Worm (Caenorhabditis elegans) whole organism, L2 larva: ENCODE results near the gene F55C12.2.

ENCODE experiments used
- C34F6.9 ChIP-seq: fragments of 150-350 bp; optimal IDR thresholded peaks from 2 replicates; lab custom pipeline; 2014; ENCODE audit warnings: missing biosample characterization, missing genetic modification characterization
- F13H6.1 ChIP-seq: sonication (generic microtip); optimal IDR thresholded peaks from 2 replicates; lab custom pipeline; 2016; ENCODE audit warnings: missing genetic modification characterization, missing compliant biosample characterization
- R02D3.7 ChIP-seq: fragments of 150-350 bp; optimal IDR thresholded peaks from 2 replicates; lab custom pipeline; 2014; ENCODE audit warnings: missing biosample characterization, missing genetic modification characterization
- alr-1 ChIP-seq: fragments of 150-350 bp; optimal IDR thresholded peaks from 2 replicates; lab custom pipeline; 2014; ENCODE audit warnings: missing biosample characterization, missing genetic modification characterization
- ama-1 ChIP-seq: fragments of 150-350 bp; optimal IDR thresholded peaks from 2 replicates; lab custom pipeline; 2018; ENCODE audit warnings: inconsistent platforms
- ceh-82 ChIP-seq: fragments of 150-350 bp; optimal IDR thresholded peaks from 2 replicates; lab custom pipeline; 2014; ENCODE audit warnings: missing biosample characterization, missing genetic modification characterization
- egl-27 ChIP-seq: sonication (generic microtip); optimal IDR thresholded peaks from 3 replicates; lab custom pipeline; 2017; ENCODE audit warnings: missing biosample characterization, missing genetic modification reagents, missing genetic modification characterization
- elt-3 ChIP-seq: sonication (generic microtip); optimal IDR thresholded peaks from 2 replicates; lab custom pipeline; 2017; ENCODE audit warnings: missing biosample characterization, missing genetic modification characterization
- fos-1 ChIP-seq: fragments of 150-350 bp; optimal IDR thresholded peaks from 2 replicates; lab custom pipeline; 2014; ENCODE audit warnings: missing biosample characterization, missing genetic modification characterization
- gmeb-1 ChIP-seq: fragments of 150-350 bp; optimal IDR thresholded peaks from 2 replicates; lab custom pipeline; 2014; ENCODE audit warnings: missing biosample characterization, missing genetic modification characterization
- lin-13 ChIP-seq: fragments of 150-350 bp; optimal IDR thresholded peaks from 2 replicates; lab custom pipeline; 2014; ENCODE audit warnings: missing biosample characterization, missing genetic modification reagents, missing genetic modification characterization
- lsy-2 ChIP-seq, 2 experiments: fragments of 150-350 bp in 1 of 2; sonication (generic microtip) in 1 of 2; optimal IDR thresholded peaks; 2 replicates each; lab custom pipeline; 2014 to 2017; ENCODE audit warnings: missing biosample characterization in 2 of 2, missing genetic modification characterization in 2 of 2
- mab-5 ChIP-seq: fragments of 150-350 bp; optimal IDR thresholded peaks from 2 replicates; lab custom pipeline; 2014; ENCODE audit warnings: missing biosample characterization, missing genetic modification characterization
- mbf-1 ChIP-seq: sonication (generic microtip); optimal IDR thresholded peaks from 2 replicates; lab custom pipeline; 2017; ENCODE audit warnings: missing biosample characterization, missing genetic modification characterization
- nhr-10 ChIP-seq: sonication (generic microtip); optimal IDR thresholded peaks from 2 replicates; lab custom pipeline; 2017; ENCODE audit warnings: missing biosample characterization, missing genetic modification characterization
- nhr-11 ChIP-seq: fragments of 150-350 bp; optimal IDR thresholded peaks from 2 replicates; lab custom pipeline; 2014; ENCODE audit warnings: missing biosample characterization, missing genetic modification characterization
- nhr-129 ChIP-seq: fragments of 150-350 bp; optimal IDR thresholded peaks from 2 replicates; lab custom pipeline; 2014; ENCODE audit warnings: missing biosample characterization, missing genetic modification characterization
- nhr-21 ChIP-seq: fragments of 150-350 bp; optimal IDR thresholded peaks from 2 replicates; lab custom pipeline; 2014; ENCODE audit warnings: missing biosample characterization, missing genetic modification characterization
- nhr-23 ChIP-seq: fragments of 150-350 bp; optimal IDR thresholded peaks from 2 replicates; lab custom pipeline; 2014; ENCODE audit warnings: missing biosample characterization, missing genetic modification reagents, missing genetic modification characterization
- nhr-25 ChIP-seq: fragments of 150-350 bp; sonication (generic microtip); optimal IDR thresholded peaks from 3 replicates; lab custom pipeline; 2014; ENCODE audit warnings: missing biosample characterization, missing genetic modification characterization
- nhr-6 ChIP-seq: fragments of 150-350 bp; optimal IDR thresholded peaks from 2 replicates; lab custom pipeline; 2014; ENCODE audit warnings: missing biosample characterization, missing genetic modification characterization
- nhr-77 ChIP-seq: fragments of 150-350 bp; optimal IDR thresholded peaks from 2 replicates; lab custom pipeline; 2014; ENCODE audit warnings: missing biosample characterization, missing genetic modification characterization
- peb-1 ChIP-seq: fragments of 150-350 bp; optimal IDR thresholded peaks from 2 replicates; lab custom pipeline; 2014; ENCODE audit warnings: missing biosample characterization, missing genetic modification characterization
- sem-4 ChIP-seq: fragments of 150-350 bp; optimal IDR thresholded peaks from 2 replicates; lab custom pipeline; 2014; ENCODE audit warnings: missing biosample characterization, missing genetic modification reagents, missing genetic modification characterization
- skn-1 ChIP-seq: sonication (generic microtip); optimal IDR thresholded peaks from 2 replicates; lab custom pipeline; 2017; ENCODE audit warnings: missing biosample characterization, missing genetic modification characterization
- sma-3 ChIP-seq: sonication (generic microtip); optimal IDR thresholded peaks from 2 replicates; lab custom pipeline; 2016; ENCODE audit warnings: missing genetic modification reagents, missing genetic modification characterization, missing compliant biosample characterization
- sma-9 ChIP-seq, 2 experiments: fragments of 150-350 bp in 1 of 2; sonication (generic microtip) in 1 of 2; optimal IDR thresholded peaks; 2 replicates each; lab custom pipeline; 2014 to 2016; ENCODE audit warnings: missing genetic modification characterization in 2 of 2, mild to moderate bottlenecking in 1 of 2, missing biosample characterization in 1 of 2, missing compliant biosample characterization in 1 of 2, missing genetic modification reagents in 1 of 2, moderate library complexity in 1 of 2
- snpc-4 ChIP-seq: fragments of 150-350 bp; optimal IDR thresholded peaks from 2 replicates; lab custom pipeline; 2014; ENCODE audit warnings: missing biosample characterization, missing genetic modification characterization
- unc-39 ChIP-seq: fragments of 150-350 bp; optimal IDR thresholded peaks from 2 replicates; lab custom pipeline; 2014; ENCODE audit warnings: missing biosample characterization, missing genetic modification characterization
- unc-55 ChIP-seq: fragments of 150-350 bp; sonication (generic microtip); optimal IDR thresholded peaks from 3 replicates; lab custom pipeline; 2014; ENCODE audit warnings: missing biosample characterization, missing genetic modification reagents, missing genetic modification characterization
- unc-62 ChIP-seq: fragments of 150-350 bp; optimal IDR thresholded peaks from 2 replicates; lab custom pipeline; 2014; ENCODE audit warnings: missing biosample characterization, missing genetic modification reagents, missing genetic modification characterization
- zag-1 ChIP-seq: fragments of 150-350 bp; optimal IDR thresholded peaks from 2 replicates; lab custom pipeline; 2014; ENCODE audit warnings: missing biosample characterization, missing genetic modification characterization
- ztf-1 ChIP-seq: fragments of 200-800 bp; sonication (Bioruptor generic); conservative IDR thresholded peaks from 2 replicates; pipeline ENCODE4 v1.3.6; 2022; ENCODE audit warnings: missing genetic modification characterization, missing compliant biosample characterization
- ztf-4 ChIP-seq: fragments of 150-350 bp; optimal IDR thresholded peaks from 2 replicates; lab custom pipeline; 2014; ENCODE audit warnings: missing biosample characterization, missing genetic modification characterization

The F55C12.2 gene

ce11 chrII:5854122-5854521, 22.5 kb upstream of the F55C12.2 start, which contains the start of gene H41C03.1:
Gene H41C03.1 (plus strand): TSS chrII:5854422.
- TF ChIP-seq skn-1: no peak
- TF ChIP-seq elt-3 (tag; lab: Kevin White, UChicago): no peak
- TF ChIP-seq zag-1: no peak
- TF ChIP-seq C34F6.9 (tag; lab: Kevin White, UChicago): no peak
- TF ChIP-seq sma-3 (GFP tag; lab: Kevin White, UChicago): no peak
- no peak for TF ChIP-seq ama-1 (lab: Kevin White, UChicago)
- no peak for TF ChIP-seq nhr-10 (tag; lab: Kevin White, UChicago)
- TF ChIP-seq gmeb-1 (tag; lab: Kevin White, UChicago): no peak
- no peak for TF ChIP-seq lin-13 (GFP tag; lab: Kevin White, UChicago)
- no peak for TF ChIP-seq alr-1

ce11 chrII:5858322-5858721, 18.3 kb upstream of the F55C12.2 start, which contains the start of gene F55C12.4:
Gene F55C12.4 (minus strand): TSS chrII:5858422.
- TF ChIP-seq skn-1 (no peak), egl-27 (tag; lab: Kevin White, UChicago) (no peak), sma-3 (GFP tag; lab: Kevin White, UChicago) (no peak), C34F6.9 (tag; lab: Kevin White, UChicago) (no peak), peb-1 (tag; lab: Kevin White, UChicago) (no peak)
- TF ChIP-seq, all 48 proteins: peak for 0

- TF ChIP-seq nhr-6 (tag; lab: Kevin White, UChicago): no peak
- no peak for TF ChIP-seq ztf-4 (tag; lab: Kevin White, UChicago)
- TF ChIP-seq R02D3.7: no peak
- no peak for TF ChIP-seq alr-1
- TF ChIP-seq egl-27 (tag; lab: Kevin White, UChicago): no peak
- no peak for TF ChIP-seq snpc-4 (tag; lab: Kevin White, UChicago)
- no peak for TF ChIP-seq unc-39 (tag; lab: Kevin White, UChicago)
- TF ChIP-seq, all 48 proteins: peak for 0
Measured at ce11 chrII:5860621-5861020, 16.0 kb upstream of the F55C12.2 start.

ce11 chrII:5863893-5864292, 12.7 kb upstream of the F55C12.2 start, which contains the start of gene tag-234:
Gene tag-234 (plus strand): TSS chrII:5864193.
- TF ChIP-seq ceh-82 (tag; lab: Kevin White, UChicago): no peak
- TF ChIP-seq fos-1 (tag; lab: Kevin White, UChicago): peak; percentile 50

ce11 chrII:5865405-5866308, 11.0 kb upstream of the F55C12.2 start, which contains the start of gene F55C12.19:
Gene F55C12.19 (plus strand): TSS chrII:5866139.
- peak; percentile 89 for TF ChIP-seq fos-1 (tag; lab: Kevin White, UChicago)
- TF ChIP-seq ama-1 (lab: Kevin White, UChicago): no peak

- TF ChIP-seq unc-39 (tag; lab: Kevin White, UChicago): no peak
- no peak for TF ChIP-seq ztf-1
Measured at ce11 chrII:5866920-5867319, 9.7 kb upstream of the F55C12.2 start.

ce11 chrII:5871508-5871907, 5.1 kb upstream of the F55C12.2 start:
- TF ChIP-seq unc-39 (tag; lab: Kevin White, UChicago) (no peak), nhr-11 (tag; lab: Kevin White, UChicago) (no peak), nhr-10 (tag; lab: Kevin White, UChicago) (no peak), nhr-25 (no peak), mbf-1 (tag; lab: Kevin White, UChicago) (no peak), ceh-82 (tag; lab: Kevin White, UChicago) (no peak), lsy-2 (tag; optimal IDR thresholded peaks at IDR 0.05; lab: Kevin White, UChicago) (no peak), nhr-23 (tag; lab: Kevin White, UChicago) (no peak), nhr-129 (peak; percentile 23), nhr-77 (tag; lab: Kevin White, UChicago) (no peak), nhr-21 (no peak), sem-4 (tag; lab: Kevin White, UChicago) (no peak), lin-13 (GFP tag; lab: Kevin White, UChicago) (no peak), F13H6.1 (tag; lab: Kevin White, UChicago) (no peak), unc-55 (GFP tag; lab: Kevin White, UChicago) (peak; percentile 45), sma-9 (GFP tag; optimal IDR thresholded peaks at IDR 0.05; lab: Kevin White, UChicago) (peak; percentile 16), sma-9 (tag; optimal IDR thresholded peaks at IDR 0.05; lab: Kevin White, UChicago) (no peak), mab-5 (tag; lab: Kevin White, UChicago) (peak; percentile 73), unc-62 (GFP tag; lab: Kevin White, UChicago) (no peak), ztf-4 (tag; lab: Kevin White, UChicago) (no peak), peb-1 (tag; lab: Kevin White, UChicago) (no peak)
- TF ChIP-seq, all 48 proteins: peak for 4
